Worm (Caenorhabditis elegans): Measurements from ENCODE around the gene nhr-135.

ce11 chrV:7093720-7094401 is at the start of gene nhr-135:
- no peak for TF ChIP-seq nhr-76 (tag; optimal IDR thresholded peaks at IDR 0.05)
- peak; percentile 59 for TF ChIP-seq ceh-28 (tag; optimal IDR thresholded peaks at IDR 0.05)
- TF ChIP-seq daf-12 (tag; optimal IDR thresholded peaks at IDR 0.05): no peak
- no peak for TF ChIP-seq nhr-77 (tag; optimal IDR thresholded peaks at IDR 0.05)
- peak; percentile 85 for TF ChIP-seq pha-4 (tag; optimal IDR thresholded peaks at IDR 0.05)
- peak; percentile 40 for TF ChIP-seq nfya-1 (tag; optimal IDR thresholded peaks at IDR 0.05; ENCODE audit: insufficient read depth)
